Worm (Caenorhabditis elegans) whole organism, young adult: ENCODE results near the gene col-146.

Experiments
- F22D6.2 ChIP-seq: sonication (generic microtip); optimal IDR thresholded peaks from 2 replicates; lab custom pipeline; 2016; ENCODE audit warnings: mild to moderate bottlenecking, missing genetic modification characterization, missing compliant biosample characterization
- F33H1.4 ChIP-seq: fragments of 200-800 bp; sonication (Bioruptor generic); IDR thresholded peaks from 2 replicates; pipeline ENCODE4 v1.3.6; 2022; ENCODE audit warnings: missing genetic modification reagents, missing genetic modification characterization, missing compliant biosample characterization
- T26A5.8 ChIP-seq: sonication (generic microtip); optimal IDR thresholded peaks from 2 replicates; lab custom pipeline; 2016; ENCODE audit warnings: missing genetic modification characterization, missing compliant biosample characterization
- Y67H2A.10 ChIP-seq: fragments of 200-800 bp; sonication (Bioruptor generic); conservative IDR thresholded peaks from 2 replicates; pipeline ENCODE4 v1.3.6; 2022; ENCODE audit warnings: missing genetic modification reagents, missing genetic modification characterization, missing compliant biosample characterization
- ama-1 ChIP-seq, 3 experiments: fragments of 150-350 bp in 1 of 3; sonication (generic microtip) in 2 of 3; optimal IDR thresholded peaks; 2 replicates each; lab custom pipeline; 2014 to 2018; ENCODE audit warnings: missing biosample characterization in 2 of 3, missing genetic modification characterization in 2 of 3, missing genetic modification reagents in 2 of 3
- egl-44 ChIP-seq: fragments of 200-800 bp; sonication (Bioruptor generic); IDR thresholded peaks from 2 replicates; pipeline ENCODE4 v1.3.6; 2022; ENCODE audit warnings: missing genetic modification reagents, missing genetic modification characterization, missing compliant biosample characterization
- gei-17 ChIP-seq: fragments of 200-800 bp; sonication (Bioruptor generic); optimal IDR thresholded peaks from 2 replicates; lab custom pipeline; 2018; ENCODE audit warnings: mild to moderate bottlenecking, missing genetic modification characterization, missing compliant biosample characterization
- sdz-38 ChIP-seq: sonication (generic microtip); optimal IDR thresholded peaks from 2 replicates; lab custom pipeline; 2016; ENCODE audit warnings: missing genotype, missing genetic modification characterization, missing compliant biosample characterization
- snpc-4 ChIP-seq, 5 experiments: fragments of 150-350 bp in 1 of 5; sonication (generic microtip) in 4 of 5; optimal IDR thresholded peaks; 2 replicates each; lab custom pipeline; 2014 to 2018; ENCODE audit warnings: missing genetic modification characterization in 5 of 5, missing biosample characterization in 3 of 5, antibody characterized with exemption in 2 of 5, mild to moderate bottlenecking in 2 of 5, missing compliant biosample characterization in 2 of 5, missing genotype in 2 of 5, moderate library complexity in 2 of 5, missing genetic modification reagents in 1 of 5

- no peak for TF ChIP-seq F33H1.4
- TF ChIP-seq ama-1 (optimal IDR thresholded peaks at IDR 0.05; lab: Kevin White, UChicago): no peak
- no peak for TF ChIP-seq ama-1 (GFP tag; optimal IDR thresholded peaks at IDR 0.05; lab: Kevin White, UChicago)
- no peak for TF ChIP-seq gei-17 (GFP tag; lab: Kevin White, UChicago)
- TF ChIP-seq egl-44 (GFP tag; lab: Robert Waterston, UW): no peak
- TF ChIP-seq snpc-4 (GFP tag; optimal IDR thresholded peaks at IDR 0.05; lab: Kevin White, UChicago): no peak
- TF ChIP-seq snpc-4 (tag; optimal IDR thresholded peaks at IDR 0.05; lab: Kevin White, UChicago): no peak
- no peak for TF ChIP-seq T26A5.8
- no peak for TF ChIP-seq sdz-38 (tag; lab: Kevin White, UChicago)
- TF ChIP-seq Y67H2A.10 (GFP tag; lab: Robert Waterston, UW): no peak
- no peak for TF ChIP-seq F22D6.2
These were observed 45.5 kb upstream of the col-146 start for ce11 chrV:9584263-9584662.
